Fruit fly (Drosophila melanogaster) whole organism, wandering third instar larva: ENCODE data around the gene CG2147.

Source experiments
- CrebA ChIP-seq: fragments of 200-800 bp; sonication (Bioruptor generic); optimal IDR thresholded peaks from 2 replicates; lab custom pipeline; 2016; ENCODE audit warnings: missing biosample characterization, mild to moderate bottlenecking, missing genetic modification characterization, borderline replicate concordance
- foxo ChIP-seq, 2 experiments: fragments of 200-800 bp; sonication (Bioruptor generic); optimal IDR thresholded peaks; 2 replicates in 1 of 2; 3 replicates in 1 of 2; lab custom pipeline; 2016 to 2017; ENCODE audit warnings: missing biosample characterization in 2 of 2, missing genetic modification characterization in 2 of 2
- tai ChIP-seq: sonication (Bioruptor generic); optimal IDR thresholded peaks from 2 replicates; lab custom pipeline; 2016; ENCODE audit warnings: missing biosample characterization, missing genetic modification characterization

- no peak for TF ChIP-seq CrebA (GFP tag; lab: Kevin White, UChicago)
- TF ChIP-seq tai (GFP tag; lab: Kevin White, UChicago) = no peak
- TF ChIP-seq foxo (GFP tag; optimal IDR thresholded peaks at IDR 0.05; lab: Kevin White, UChicago) = no peak
These were observed at the start of gene CG2147 for dm6 chrX:8240431-8240830.
